Worm (Caenorhabditis elegans): ENCODE measurements around the gene pld-1.

DNA sequence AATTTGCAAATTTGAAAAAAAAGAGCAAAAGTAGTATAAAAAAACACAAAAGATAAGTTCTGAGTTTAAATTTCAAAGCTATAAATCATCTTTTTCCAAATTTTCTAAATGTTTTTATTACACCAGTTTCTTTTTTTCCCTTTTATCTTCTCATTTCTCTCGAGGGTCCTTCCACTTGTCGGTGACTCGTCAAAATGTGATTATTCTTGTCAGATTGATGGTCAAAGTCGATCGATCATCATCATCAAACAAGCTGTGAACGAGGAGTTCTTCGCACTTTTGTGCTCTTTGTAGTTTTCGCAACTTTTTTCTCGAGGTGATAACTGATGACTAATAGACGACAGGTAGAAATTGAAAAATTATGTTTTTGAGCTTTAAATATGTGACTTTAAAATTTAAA, 29.1 kb upstream of the pld-1 start:
- TF ChIP-seq W03F9.2 (tag; optimal IDR thresholded peaks at IDR 0.05) (no peak), him-1 (tag; optimal IDR thresholded peaks at IDR 0.05) (no peak), dao-5 (tag; optimal IDR thresholded peaks at IDR 0.05) (no peak)
